2 worm cellular contexts compared by ENCODE assay signal in genomic region chrV:14153615-14154014, ce11.
TF ChIP-seq lines count a peak whose summit lies in the region.

No protein-coding gene starts in this region.

TF ChIP-seq in whole organism, L1 larva, 84 proteins besides CTCF, POLR2A, EP300 and RAD21 (continued from another document):
- TF ChIP-seq nhr-71 (tag; optimal IDR thresholded peaks at IDR 0.05; lab: Kevin White, UChicago) (peak; percentile 63), nhr-90 (tag; optimal IDR thresholded peaks at IDR 0.05; lab: Kevin White, UChicago; ENCODE audit: poor library complexity) (no peak), nhr-20 (tag; optimal IDR thresholded peaks at IDR 0.05; lab: Kevin White, UChicago) (peak; percentile 12), hpl-2 (GFP tag; optimal IDR thresholded peaks at IDR 0.05; lab: Kevin White, UChicago) (no peak), mef-2 (tag; optimal IDR thresholded peaks at IDR 0.05; lab: Kevin White, UChicago) (no peak), fos-1 (tag; optimal IDR thresholded peaks at IDR 0.05; lab: Kevin White, UChicago) (no peak), lin-15B (tag; optimal IDR thresholded peaks at IDR 0.05; lab: Kevin White, UChicago) (no peak), efl-1 (optimal IDR thresholded peaks at IDR 0.05; lab: Kevin White, UChicago) (peak in 1 of 2 experiments; percentile 7), efl-1 (GFP tag; optimal IDR thresholded peaks at IDR 0.05 in 1 of 2; lab: Kevin White, UChicago) (peak in 1 of 2 experiments; percentile 3), F16B12.6 (tag; optimal IDR thresholded peaks at IDR 0.05; lab: Kevin White, UChicago) (no peak), ces-1 (GFP tag; optimal IDR thresholded peaks at IDR 0.05; lab: Kevin White, UChicago) (no peak), alr-1 (tag; optimal IDR thresholded peaks at IDR 0.05; lab: Kevin White, UChicago; ENCODE audit: borderline replicate concordance) (no peak), C04F5.9 (tag; optimal IDR thresholded peaks at IDR 0.05; lab: Kevin White, UChicago) (no peak), tbx-2 (tag; optimal IDR thresholded peaks at IDR 0.05; lab: Kevin White, UChicago) (peak; percentile 14), nhr-28 (tag; optimal IDR thresholded peaks at IDR 0.05; lab: Kevin White, UChicago) (no peak), egl-13 (tag; optimal IDR thresholded peaks at IDR 0.05; lab: Kevin White, UChicago) (no peak)

TF ChIP-seq in whole organism, late embryonic, 69 proteins besides CTCF, POLR2A, EP300 and RAD21 (continued from another document):
- TF ChIP-seq ceh-18 (tag; optimal IDR thresholded peaks at IDR 0.05; lab: Kevin White, UChicago) (peak; percentile 46), pat-9 (tag; optimal IDR thresholded peaks at IDR 0.05; lab: Kevin White, UChicago) (peak; percentile 72), gmeb-2 (tag; optimal IDR thresholded peaks at IDR 0.05; lab: Kevin White, UChicago) (no peak), pha-2 (tag; optimal IDR thresholded peaks at IDR 0.05; lab: Kevin White, UChicago) (no peak), ceh-34 (tag; optimal IDR thresholded peaks at IDR 0.05; lab: Kevin White, UChicago) (peak; percentile 83), F13H6.1 (tag; optimal IDR thresholded peaks at IDR 0.05; lab: Kevin White, UChicago) (no peak), C08G9.2 (tag; optimal IDR thresholded peaks at IDR 0.05; lab: Kevin White, UChicago) (no peak), unc-55 (GFP tag; optimal IDR thresholded peaks at IDR 0.05; lab: Kevin White, UChicago) (peak; percentile 76)
TF ChIP-seq in whole organism, late embryonic: peak in this region for 6.
